Fruit fly (Drosophila melanogaster): ENCODE results near the gene vls.

vls gene

DNA sequence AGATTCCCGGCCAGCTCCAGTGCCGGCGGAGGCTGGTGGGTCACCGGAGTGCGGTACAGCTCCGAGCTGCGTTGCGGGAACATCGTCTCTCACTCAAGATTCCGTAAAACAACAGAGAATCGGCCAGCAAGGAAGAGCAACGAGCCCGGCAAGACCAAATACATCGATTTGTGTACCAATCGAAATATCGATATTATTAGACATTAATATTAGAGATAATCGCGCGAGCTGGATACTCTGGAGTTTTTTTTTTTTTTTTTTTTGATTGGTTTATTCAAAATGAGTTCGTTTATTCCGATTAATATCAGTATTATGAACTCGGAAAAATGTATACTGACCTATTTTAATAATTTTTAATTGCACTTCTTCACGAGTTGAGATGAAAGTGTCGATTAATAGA, at the start of gene vls:
Gene vls, minus strand, starts transcription at position 164 of the 400 bp plus-strand sequence.
- TF ChIP-seq noc (tag; optimal IDR thresholded peaks at IDR 0.05): no peak

DNA sequence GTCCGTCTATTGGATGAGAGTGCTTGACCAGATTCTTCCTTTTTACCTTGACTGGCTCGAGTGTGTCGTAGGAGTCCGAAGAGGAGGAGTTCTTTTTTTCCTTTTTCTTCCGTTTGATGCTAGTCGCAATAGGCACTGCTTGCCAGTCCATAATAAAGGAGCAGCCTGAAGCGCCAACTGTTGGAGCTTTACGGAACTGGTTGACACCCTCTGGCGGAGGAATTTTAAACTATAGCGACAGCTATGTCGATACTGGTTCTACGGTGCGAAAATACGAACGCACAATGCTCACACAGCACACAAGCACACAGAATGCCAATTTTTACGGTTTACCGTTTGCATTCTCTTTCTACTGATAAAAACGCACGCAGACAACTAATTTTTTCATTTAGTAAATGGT, 41.1 kb upstream of the vls start:
- TF ChIP-seq noc (tag; optimal IDR thresholded peaks at IDR 0.05): no peak

DNA sequence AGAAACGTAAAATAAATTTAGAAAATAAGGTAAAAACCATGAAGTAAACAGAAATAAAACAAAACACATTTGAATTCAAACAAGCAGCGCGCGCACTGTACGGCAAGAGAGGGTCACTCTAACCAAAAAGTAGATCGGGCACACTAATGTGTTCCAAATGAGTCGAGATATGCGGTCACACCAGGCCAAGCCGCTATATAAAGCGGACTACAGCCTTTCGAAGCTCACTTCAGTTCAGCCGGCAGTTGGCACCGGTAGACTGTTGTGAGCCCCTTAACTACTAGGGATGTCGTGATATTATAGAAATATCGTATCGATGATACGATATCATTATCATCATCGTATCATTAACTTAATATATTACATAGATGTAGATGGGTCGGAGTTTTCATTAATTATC, 39.0 kb upstream of the vls start:
- no peak for TF ChIP-seq noc (tag; optimal IDR thresholded peaks at IDR 0.05)

DNA sequence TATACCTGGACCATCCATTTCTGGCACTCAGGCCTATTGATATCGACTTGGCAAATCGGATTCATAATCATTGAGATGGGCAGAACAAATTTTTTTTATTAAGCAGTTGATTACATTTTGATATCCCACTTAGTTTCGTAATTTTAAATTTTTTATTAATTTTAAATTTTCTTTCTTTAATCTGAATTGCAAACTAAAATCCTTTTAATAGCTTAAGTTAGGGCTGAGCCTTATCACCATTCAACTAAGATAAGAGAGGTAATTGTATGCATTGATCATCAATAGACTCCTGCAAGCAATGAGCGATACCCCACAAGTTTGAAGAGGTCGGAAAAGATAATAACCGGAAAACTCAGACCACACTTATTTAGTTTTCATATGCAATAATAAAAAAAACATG, 38.6 kb upstream of the vls start, which contains the start of gene CG13970:
Gene CG13970, minus strand, starts transcription at position 101 of the 400 bp plus-strand sequence.
- no peak for TF ChIP-seq noc (tag; optimal IDR thresholded peaks at IDR 0.05)

DNA sequence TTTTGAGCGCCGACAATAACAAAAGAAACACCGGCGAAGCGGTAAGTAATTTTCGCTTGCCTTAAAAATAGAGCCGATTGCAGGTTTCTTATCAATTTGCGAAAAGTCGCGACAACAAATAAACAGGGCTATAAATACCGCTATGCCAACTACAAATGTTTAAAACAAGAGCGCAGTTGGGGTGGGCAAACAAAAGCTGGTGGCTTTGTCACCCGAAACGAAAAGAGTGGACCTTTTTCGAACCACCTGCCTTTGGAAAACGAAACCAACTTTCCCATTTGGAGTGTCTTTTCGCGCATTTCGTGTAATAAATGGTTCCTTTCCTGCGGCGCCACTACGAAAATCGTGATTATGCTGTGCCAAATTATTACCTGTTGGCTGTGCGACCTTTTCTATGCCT, 32.7 kb upstream of the vls start:
- TF ChIP-seq noc (tag; optimal IDR thresholded peaks at IDR 0.05): peak; percentile 20

DNA sequence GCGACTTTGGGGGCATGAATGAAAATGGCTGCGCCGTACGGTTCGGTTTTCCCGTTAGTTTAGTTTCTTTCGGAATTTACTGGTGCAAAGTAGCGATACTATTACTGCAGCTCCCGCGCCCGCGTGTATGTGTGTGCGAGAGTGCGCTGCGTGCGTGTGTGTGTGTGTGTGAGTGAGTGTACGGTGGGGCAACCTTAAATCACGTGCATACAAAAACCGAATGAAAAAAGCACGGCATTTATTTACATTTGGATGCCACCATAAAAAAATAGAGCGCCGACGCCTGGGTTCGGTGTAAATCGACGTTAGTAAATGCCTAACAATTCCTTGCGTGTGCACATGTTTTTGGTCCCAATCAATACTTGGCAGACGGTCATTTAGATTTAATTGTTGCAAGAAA, 32.3 kb upstream of the vls start:
- no peak for TF ChIP-seq noc (tag; optimal IDR thresholded peaks at IDR 0.05)

DNA sequence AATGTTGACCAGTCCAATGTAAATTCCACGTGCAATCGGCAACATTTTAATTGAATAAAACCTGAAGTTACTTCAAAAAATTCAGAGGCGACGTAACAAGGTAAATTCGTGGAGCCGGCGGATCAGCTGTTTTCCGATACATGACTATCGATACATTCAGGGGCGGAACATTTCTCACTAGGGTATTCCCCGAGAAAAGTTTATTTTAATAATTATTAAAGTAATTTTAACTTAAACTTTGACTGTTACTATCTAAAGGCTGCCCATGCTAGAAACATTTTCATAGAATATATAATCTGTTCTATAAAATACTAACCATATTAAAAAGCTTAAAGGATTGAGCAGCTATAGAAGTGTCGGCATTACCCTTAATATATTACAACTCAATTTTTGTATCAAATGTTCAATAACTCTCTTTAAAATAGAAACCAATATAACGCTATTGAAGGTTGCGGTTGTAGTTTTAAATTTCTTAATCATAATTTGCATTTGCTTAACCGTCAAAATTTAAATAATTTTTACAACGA, 31.7 kb upstream of the vls start, which contains the start of the genes mRpS18B and Kua:
Gene mRpS18B, minus strand, starts transcription at position 149 of the 527 bp plus-strand sequence.
Gene Kua, plus strand, starts transcription at position 477 of the 527 bp plus-strand sequence.
- TF ChIP-seq noc (tag; optimal IDR thresholded peaks at IDR 0.05): peak; percentile 13

DNA sequence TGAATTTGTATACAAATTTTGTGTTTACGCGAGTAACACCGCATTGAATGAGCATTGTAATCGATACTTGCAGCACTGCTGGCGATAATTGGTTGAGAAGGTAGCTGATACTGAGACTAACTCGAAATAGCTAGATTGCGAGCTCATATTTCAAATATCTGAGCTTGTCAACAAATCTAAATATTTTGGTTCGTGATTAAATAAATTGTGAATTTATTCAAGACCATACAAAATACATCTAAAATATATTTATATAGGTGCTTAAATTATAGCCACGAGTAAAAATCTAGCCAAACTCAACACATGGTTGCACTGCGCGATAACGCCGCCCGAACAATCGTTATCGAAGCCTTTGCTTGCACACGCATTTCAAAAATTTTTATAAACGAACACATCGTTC, 28.3 kb upstream of the vls start, which contains the start of the genes Taf13 and nesd:
Gene Taf13, minus strand, starts transcription at position 56 of the 400 bp plus-strand sequence.
Gene nesd, plus strand, starts transcription at position 179 of the 400 bp plus-strand sequence.
- TF ChIP-seq noc (tag; optimal IDR thresholded peaks at IDR 0.05): peak; percentile 22

DNA sequence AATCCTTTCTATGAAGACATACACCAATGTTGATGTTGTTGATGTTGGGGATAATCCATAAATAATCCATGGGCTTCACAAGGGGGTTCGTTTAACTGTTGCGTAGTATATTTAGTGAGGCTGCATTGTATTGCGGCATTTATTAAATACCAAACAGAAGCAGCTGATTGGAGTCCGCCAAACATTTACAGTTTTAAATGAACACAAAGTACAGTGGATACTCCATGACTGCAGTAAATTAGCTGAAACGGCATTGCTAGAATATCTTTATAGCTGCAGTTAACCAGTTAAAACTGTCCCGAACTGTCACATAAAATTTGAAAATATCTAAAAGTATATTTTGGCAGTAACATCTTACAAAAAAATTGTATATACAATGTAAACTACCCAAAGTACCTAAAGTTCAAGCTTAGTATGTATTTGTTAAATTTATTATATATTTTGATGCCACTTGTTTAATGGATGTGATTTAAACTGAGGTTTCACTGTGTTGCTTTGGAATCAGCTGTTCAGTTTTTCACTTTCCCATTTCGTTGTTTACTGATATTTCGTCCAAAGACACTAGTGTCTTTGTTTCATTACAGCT, 25.7 kb upstream of the vls start, which contains the start of the genes CG10747 and Pyroxd1:
Gene CG10747, minus strand, starts transcription at position 255 of the 586 bp plus-strand sequence.
Gene Pyroxd1, plus strand, starts transcription at position 342 of the 586 bp plus-strand sequence.
- peak; percentile 99 for TF ChIP-seq noc (tag; optimal IDR thresholded peaks at IDR 0.05)

DNA sequence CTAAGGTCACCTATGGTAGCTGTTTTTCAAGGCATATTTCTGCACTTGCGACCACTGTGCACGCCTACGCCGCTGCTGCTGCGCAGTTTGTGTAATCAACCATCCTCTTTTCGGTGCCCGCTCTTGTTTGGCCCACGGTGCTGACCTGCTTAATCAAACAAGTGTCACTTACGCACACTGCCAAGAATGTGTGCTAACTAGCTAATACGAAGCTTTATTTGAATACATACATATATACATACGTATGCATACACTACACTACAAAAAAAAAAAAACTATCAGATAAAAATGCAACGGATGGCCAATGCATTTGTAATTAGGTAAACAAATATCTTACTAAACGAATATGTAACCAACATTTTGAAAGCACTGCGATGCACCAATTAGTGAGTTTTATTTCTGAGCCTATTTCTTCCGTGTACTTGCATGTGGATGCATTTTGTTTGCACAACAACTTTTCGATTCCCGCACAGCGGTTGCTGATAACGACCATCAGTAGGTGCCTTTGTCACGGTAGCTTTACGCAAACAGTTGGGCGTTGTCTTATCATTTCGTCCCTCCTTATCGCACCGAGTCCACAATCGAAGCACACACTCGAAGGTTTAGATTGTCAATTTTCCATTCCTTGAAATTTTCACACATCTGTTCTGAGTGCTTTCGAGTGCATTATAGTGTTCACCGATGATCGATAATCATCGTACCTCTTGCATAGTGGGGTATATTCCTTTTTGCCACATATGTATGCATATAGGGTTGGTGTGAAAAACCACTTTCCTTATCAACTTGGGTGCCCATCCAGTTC, 21.0 kb upstream of the vls start:
- peak; percentile 83 for TF ChIP-seq noc (tag; optimal IDR thresholded peaks at IDR 0.05)

DNA sequence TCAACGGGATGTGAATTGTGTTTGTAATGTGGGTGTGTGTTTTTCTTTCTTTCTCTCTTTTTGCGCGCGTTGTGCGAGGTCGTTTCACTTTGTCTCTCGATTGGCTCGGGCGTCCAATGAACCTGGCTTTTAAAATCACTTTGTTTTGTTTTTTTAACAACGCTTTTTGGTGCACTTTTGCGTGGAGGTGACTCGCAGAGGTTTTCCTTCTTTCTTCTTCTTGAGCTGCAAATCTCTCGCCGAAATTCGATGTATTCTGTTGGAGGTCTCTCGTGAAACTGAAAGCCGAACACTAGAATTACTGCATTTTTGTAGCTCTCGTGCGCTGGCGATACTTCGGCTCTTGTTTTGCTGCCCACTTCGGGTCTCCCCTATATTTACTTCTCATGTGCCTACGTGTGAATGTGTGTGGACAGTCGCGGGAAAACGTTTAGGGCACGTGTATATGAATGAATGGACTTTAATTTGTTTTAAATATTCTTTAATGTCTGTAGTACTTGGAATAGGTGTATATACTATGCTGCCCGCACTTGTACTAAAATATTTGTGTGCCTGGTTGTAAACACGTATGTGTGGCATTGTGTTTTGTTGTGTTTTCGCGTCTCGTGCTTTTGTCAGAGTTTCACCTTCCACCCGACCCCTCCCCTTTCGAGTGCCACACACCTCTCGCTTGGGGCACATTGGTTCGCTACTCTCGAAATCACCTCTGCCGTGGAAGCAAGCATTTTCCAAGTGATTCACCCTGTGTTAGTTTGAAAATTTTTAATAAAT, 19.5 kb upstream of the vls start, which contains the start of gene fok:
Gene fok, minus strand, starts transcription at position 286 of the 771 bp plus-strand sequence.
- peak; percentile 98 for TF ChIP-seq noc (tag; optimal IDR thresholded peaks at IDR 0.05)

DNA sequence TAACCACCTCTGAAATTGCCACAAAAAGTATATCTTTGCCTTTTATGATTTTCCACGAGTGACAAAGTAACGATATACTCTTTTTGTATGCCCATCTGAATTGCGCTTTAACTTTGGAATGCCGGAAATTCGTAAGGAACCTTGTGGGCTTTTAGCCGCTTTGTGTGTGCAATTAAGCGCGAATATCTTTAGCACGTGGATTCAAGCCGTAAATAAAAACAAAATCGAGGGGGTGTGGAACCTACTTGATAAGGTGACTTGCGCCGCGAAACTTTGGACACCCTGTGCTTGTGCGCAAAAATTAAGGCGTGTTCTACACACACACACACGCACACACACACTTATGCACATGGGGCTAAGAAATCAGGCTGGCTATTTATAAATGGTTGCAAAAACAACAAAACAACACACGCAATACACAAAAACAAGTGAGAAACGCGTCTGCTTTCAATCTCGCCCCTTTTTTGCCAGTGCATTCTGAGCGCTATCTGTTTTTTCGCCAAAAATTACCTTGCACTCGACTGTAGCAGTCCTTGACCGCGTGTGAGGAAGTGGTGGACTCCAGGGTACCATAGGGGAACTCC, 18.7 kb upstream of the vls start:
- no peak for TF ChIP-seq noc (tag; optimal IDR thresholded peaks at IDR 0.05)

DNA sequence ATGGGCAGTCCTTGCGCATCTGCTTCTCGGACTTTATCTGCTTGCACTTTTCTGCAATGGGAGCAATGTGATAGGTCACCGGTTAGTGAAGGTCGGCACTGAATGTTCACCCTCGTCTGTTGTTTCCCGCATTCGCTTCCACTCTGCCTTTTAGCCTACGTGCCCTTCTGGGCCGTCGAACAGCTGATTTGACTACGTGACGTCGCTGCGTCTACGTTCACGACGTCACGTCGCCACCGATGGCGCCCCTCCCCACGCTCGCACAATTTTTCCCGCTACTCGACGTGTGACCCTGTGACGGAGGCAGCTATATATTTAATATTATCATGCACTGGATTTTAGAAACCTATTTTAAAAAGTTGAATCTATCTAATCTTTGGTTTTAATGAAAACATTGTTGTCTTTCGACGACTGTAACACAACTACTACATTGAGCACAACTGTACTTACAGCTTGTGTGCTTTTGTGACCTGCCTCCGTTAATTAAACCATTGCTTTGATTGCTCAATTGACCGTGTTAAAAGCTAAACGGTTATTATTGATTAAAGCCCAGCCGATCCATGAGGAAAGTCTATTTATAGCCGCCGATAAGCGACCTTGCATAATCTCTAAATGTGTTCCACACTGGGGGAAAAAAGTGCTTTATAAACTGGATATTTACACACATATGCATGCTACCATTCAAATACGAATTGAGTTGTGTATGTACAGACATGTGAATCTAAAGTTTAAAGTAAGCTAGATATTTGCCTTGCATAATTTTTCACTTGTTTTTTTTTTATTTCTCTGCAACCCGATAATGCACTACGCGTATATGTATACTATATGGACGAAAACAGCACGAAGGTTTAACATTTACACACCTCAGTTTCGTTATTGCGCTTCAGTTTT, 17.7 kb upstream of the vls start:
- no peak for TF ChIP-seq noc (tag; optimal IDR thresholded peaks at IDR 0.05)

Measured in whole organism, larva.